Worm (Caenorhabditis elegans): ENCODE results near the gene H21P03.10.

The H21P03.10 gene

DNA sequence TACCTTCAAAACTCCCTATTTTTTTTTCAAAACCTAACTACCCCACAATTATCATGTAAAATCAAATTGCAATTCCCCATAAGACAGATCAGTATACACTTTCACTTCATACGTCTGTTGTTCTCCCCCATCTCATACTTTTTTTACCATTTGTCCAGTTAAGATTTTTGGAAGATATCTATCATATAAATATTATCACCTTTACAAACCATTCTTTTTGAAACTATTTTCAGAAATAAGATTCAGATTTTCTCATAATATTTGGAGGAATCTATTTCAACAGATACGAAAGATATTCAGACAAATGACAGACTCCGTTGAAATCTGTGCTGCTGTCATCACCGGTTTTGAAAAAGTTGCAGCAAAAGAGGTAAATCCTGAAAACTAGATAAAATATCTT is 27.2 kb downstream of the H21P03.10 start, which contains the start of gene M04B2.2:
M04B2.2 (plus strand) TSS at position 301 of the 400 bp plus-strand sequence.
- TF ChIP-seq unc-62 (GFP tag; optimal IDR thresholded peaks at IDR 0.05): no peak

DNA sequence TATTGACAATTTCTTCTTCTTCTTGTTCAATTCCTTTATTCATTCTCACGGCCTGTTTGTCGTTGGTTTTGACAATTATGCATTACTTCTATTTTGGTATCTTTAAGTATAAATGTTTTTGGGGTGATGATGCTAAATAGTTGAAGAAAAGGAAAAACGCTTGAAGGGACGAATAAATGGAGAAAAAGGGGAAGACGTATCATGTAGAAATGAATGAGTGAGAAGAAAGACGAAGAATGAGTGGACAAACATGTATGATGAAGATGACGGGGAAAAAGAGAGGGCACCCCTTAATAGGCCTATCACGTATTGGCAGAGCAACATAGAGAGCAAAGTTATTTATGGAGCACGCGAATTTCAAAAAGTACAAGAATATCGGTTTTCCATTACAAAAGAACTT is 48.1 kb downstream of the H21P03.10 start, which contains the start of gene M04B2.7:
M04B2.7 (minus strand) TSS at position 101 of the 400 bp plus-strand sequence.
- TF ChIP-seq unc-62 (GFP tag; optimal IDR thresholded peaks at IDR 0.05): no peak

DNA sequence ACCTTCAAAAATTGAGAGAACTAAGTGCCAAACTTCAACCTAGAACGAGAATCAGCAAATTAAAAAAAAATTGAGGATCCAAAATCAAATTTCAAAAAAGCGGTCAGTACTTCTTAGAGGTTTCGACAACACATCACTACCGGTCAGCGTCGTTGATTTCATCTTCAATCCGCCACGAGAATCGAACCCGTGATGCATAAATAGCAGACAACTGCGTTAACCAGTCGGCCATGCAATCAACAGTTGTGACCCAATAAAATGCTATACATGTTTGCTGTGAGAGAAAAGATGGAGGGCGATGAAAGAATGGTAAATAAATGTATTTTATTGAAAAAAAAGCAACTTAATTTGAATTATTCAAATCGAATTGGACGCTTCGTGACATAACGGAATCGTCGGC is 49.2 kb downstream of the H21P03.10 start:
- TF ChIP-seq unc-62 (GFP tag; optimal IDR thresholded peaks at IDR 0.05): no peak
